Worm (Caenorhabditis elegans) whole organism, young adult: ENCODE measurements around the gene H01G02.4.

Experiments used
- Y95B8A.8 ChIP-seq: fragments of 200-800 bp; sonication (Bioruptor generic); IDR thresholded peaks from 2 replicates; pipeline ENCODE4 v1.3.6; 2022; ENCODE audit warnings: missing genetic modification reagents, missing genetic modification characterization, missing compliant biosample characterization
- ceh-91 ChIP-seq: fragments of 200-800 bp; sonication (Bioruptor generic); IDR thresholded peaks from 2 replicates; pipeline ENCODE4 v1.3.6; 2022; ENCODE audit warnings: missing genetic modification reagents, missing genetic modification characterization, missing compliant biosample characterization
- ekl-4 ChIP-seq: fragments of 200-800 bp; sonication (Bioruptor generic); IDR thresholded peaks from 2 replicates; pipeline ENCODE4 v1.3.6; 2022; ENCODE audit warnings: missing genetic modification reagents, missing genetic modification characterization, missing compliant biosample characterization
- hlh-12 ChIP-seq: sonication (generic microtip); optimal IDR thresholded peaks from 2 replicates; lab custom pipeline; 2016; ENCODE audit warnings: missing genetic modification characterization, missing compliant biosample characterization
- rcor-1 ChIP-seq: fragments of 200-800 bp; sonication (Bioruptor generic); IDR thresholded peaks from 2 replicates; pipeline ENCODE4 v1.3.6; 2022; ENCODE audit warnings: missing genetic modification reagents, missing genetic modification characterization, missing compliant biosample characterization

DNA sequence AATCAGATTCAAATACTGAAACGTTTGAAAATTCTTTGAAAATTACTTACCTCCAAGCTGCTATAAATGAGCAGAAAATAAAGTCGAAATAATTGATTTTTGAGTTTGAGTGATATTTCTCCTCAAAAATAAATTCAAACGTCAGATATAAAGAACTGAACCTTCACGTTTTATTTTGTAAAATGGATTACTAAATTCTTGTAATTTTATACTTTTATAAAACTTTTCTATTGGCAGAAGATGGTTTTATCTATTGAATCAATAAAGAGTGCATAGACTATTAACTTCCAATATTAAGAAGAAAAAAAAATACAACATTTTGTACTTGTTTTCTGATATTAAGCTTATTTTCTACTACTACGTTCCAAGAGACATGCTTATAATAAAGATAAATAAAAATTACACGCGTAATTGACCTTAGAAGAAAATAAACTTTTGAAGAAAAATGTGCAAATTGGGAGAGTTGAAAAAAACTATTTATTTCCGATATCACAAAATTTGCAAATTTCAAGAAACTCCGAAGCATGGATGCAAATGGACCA, 44.9 kb upstream of the H01G02.4 start, which contains the start of the genes F38H4.6 and F38H4.4:
- TF ChIP-seq ekl-4 = no peak
- TF ChIP-seq Y95B8A.8 (GFP tag; lab: Robert Waterston, UW) = no peak
- TF ChIP-seq ceh-91 (GFP tag; lab: Robert Waterston, UW) = no peak
- TF ChIP-seq rcor-1 (GFP tag; lab: Robert Waterston, UW) = no peak
- TF ChIP-seq hlh-12 = no peak
